Fruit fly (Drosophila melanogaster): ENCODE measurements around the gene CG43391.

Gene CG43391

dm6 chr3L:11574563-11574962 is 6.3 kb downstream of the CG43391 start, which contains the start of gene CG33490:
CG33490 (minus strand) TSS chr3L:11574663.
- no peak for TF ChIP-seq CG17801 (GFP tag; optimal IDR thresholded peaks at IDR 0.05; ENCODE audit: partially characterized antibody)

dm6 chr3L:11563972-11564533 is 16.8 kb downstream of the CG43391 start, which contains the start of the genes CG46412 and CG33267:
CG46412 (minus strand) TSS chr3L:11564072.
CG33267 (plus strand) TSS chr3L:11564483.
- no peak for TF ChIP-seq CG17801 (GFP tag; optimal IDR thresholded peaks at IDR 0.05; ENCODE audit: partially characterized antibody)

- peak; percentile 86 for TF ChIP-seq CG17801 (GFP tag; optimal IDR thresholded peaks at IDR 0.05; ENCODE audit: partially characterized antibody)
Measured at dm6 chr3L:11561946-11562760, 18.7 kb downstream of the CG43391 start, which contains the start of the genes CG7394 and Mob2. CG7394 (plus strand) TSS chr3L:11561996. Mob2 (minus strand) TSS chr3L:11562233.

dm6 chr3L:11560885-11561284 is 19.9 kb downstream of the CG43391 start:
- TF ChIP-seq CG17801 (GFP tag; optimal IDR thresholded peaks at IDR 0.05; ENCODE audit: partially characterized antibody), result no peak

- TF ChIP-seq CG17801 (GFP tag; optimal IDR thresholded peaks at IDR 0.05; ENCODE audit: partially characterized antibody), result no peak
Measured at dm6 chr3L:11557209-11557608, 23.6 kb downstream of the CG43391 start.

dm6 chr3L:11556637-11557036 is 24.2 kb downstream of the CG43391 start:
- TF ChIP-seq CG17801 (GFP tag; optimal IDR thresholded peaks at IDR 0.05; ENCODE audit: partially characterized antibody), result no peak

dm6 chr3L:11555662-11556460 is 25.0 kb downstream of the CG43391 start:
- no peak for TF ChIP-seq CG17801 (GFP tag; optimal IDR thresholded peaks at IDR 0.05; ENCODE audit: partially characterized antibody)

dm6 chr3L:11554796-11555195 is 26.0 kb downstream of the CG43391 start:
- no peak for TF ChIP-seq CG17801 (GFP tag; optimal IDR thresholded peaks at IDR 0.05; ENCODE audit: partially characterized antibody)

- TF ChIP-seq CG17801 (GFP tag; optimal IDR thresholded peaks at IDR 0.05; ENCODE audit: partially characterized antibody), result peak; percentile 68
Measured at dm6 chr3L:11554338-11554737, 26.5 kb downstream of the CG43391 start.

dm6 chr3L:11553672-11554068 is 27.1 kb downstream of the CG43391 start:
- TF ChIP-seq CG17801 (GFP tag; optimal IDR thresholded peaks at IDR 0.05; ENCODE audit: partially characterized antibody), result no peak

- TF ChIP-seq CG17801 (GFP tag; optimal IDR thresholded peaks at IDR 0.05; ENCODE audit: partially characterized antibody), result peak; percentile 72
Measured at dm6 chr3L:11552996-11553671, 27.7 kb downstream of the CG43391 start.

dm6 chr3L:11551949-11552348 is 28.9 kb downstream of the CG43391 start:
- no peak for TF ChIP-seq CG17801 (GFP tag; optimal IDR thresholded peaks at IDR 0.05; ENCODE audit: partially characterized antibody)

dm6 chr3L:11550359-11551056 is 30.3 kb downstream of the CG43391 start:
- TF ChIP-seq CG17801 (GFP tag; optimal IDR thresholded peaks at IDR 0.05; ENCODE audit: partially characterized antibody), result no peak

dm6 chr3L:11549432-11549831 is 31.4 kb downstream of the CG43391 start:
- no peak for TF ChIP-seq CG17801 (GFP tag; optimal IDR thresholded peaks at IDR 0.05; ENCODE audit: partially characterized antibody)
